Fruit fly (Drosophila melanogaster) whole organism, pupa: ENCODE measurements around the gene aru.

Experiments used
- CG14655 ChIP-seq: fragments of 200-800 bp; sonication (Bioruptor generic); optimal IDR thresholded peaks from 3 replicates; lab custom pipeline; 2017; ENCODE audit warnings: mild to moderate bottlenecking, missing biosample characterization, missing genetic modification reagents, missing genetic modification characterization
- CG32121 ChIP-seq: fragments of 200-800 bp; sonication (Bioruptor generic); IDR thresholded peaks from 2 replicates; pipeline ENCODE4 v1.3.6; 2022; ENCODE audit warnings: missing biosample characterization, missing genetic modification characterization
- CG8301 ChIP-seq: fragments of 200-800 bp; sonication (Bioruptor generic); optimal IDR thresholded peaks from 2 replicates; lab custom pipeline; 2018; ENCODE audit warnings: missing biosample characterization, mild to moderate bottlenecking, missing genetic modification characterization
- CG9948 ChIP-seq: fragments of 200-800 bp; sonication (Bioruptor generic); optimal IDR thresholded peaks from 2 replicates; lab custom pipeline; 2018; ENCODE audit warnings: missing biosample characterization, mild to moderate bottlenecking, missing genetic modification characterization, moderate library complexity
- D1 ChIP-seq: fragments of 200-800 bp; sonication (Bioruptor generic); optimal IDR thresholded peaks from 2 replicates; lab custom pipeline; 2018; ENCODE audit warnings: missing biosample characterization, mild to moderate bottlenecking, missing genetic modification characterization, moderate library complexity
- EcR ChIP-seq: fragments of 200-800 bp; sonication (Bioruptor generic); optimal IDR thresholded peaks from 3 replicates; lab custom pipeline; 2019; ENCODE audit warnings: missing biosample characterization, missing genetic modification characterization, mild to moderate bottlenecking, moderate library complexity, missing genetic modification reagents
- Pif1B ChIP-seq: fragments of 200-800 bp; sonication (Bioruptor generic); optimal IDR thresholded peaks from 3 replicates; lab custom pipeline; 2016; ENCODE audit warnings: missing biosample characterization, missing genetic modification characterization
- fd96Ca ChIP-seq: fragments of 200-800 bp; sonication (Bioruptor generic); IDR thresholded peaks from 3 replicates; pipeline ENCODE4 v1.3.6; 2022; ENCODE audit warnings: missing biosample characterization, missing genetic modification characterization
- rn ChIP-seq: fragments of 200-800 bp; sonication (Bioruptor generic); IDR thresholded peaks from 2 replicates; pipeline ENCODE4 v1.3.6; 2022; ENCODE audit warnings: missing biosample characterization, missing genetic modification characterization

DNA sequence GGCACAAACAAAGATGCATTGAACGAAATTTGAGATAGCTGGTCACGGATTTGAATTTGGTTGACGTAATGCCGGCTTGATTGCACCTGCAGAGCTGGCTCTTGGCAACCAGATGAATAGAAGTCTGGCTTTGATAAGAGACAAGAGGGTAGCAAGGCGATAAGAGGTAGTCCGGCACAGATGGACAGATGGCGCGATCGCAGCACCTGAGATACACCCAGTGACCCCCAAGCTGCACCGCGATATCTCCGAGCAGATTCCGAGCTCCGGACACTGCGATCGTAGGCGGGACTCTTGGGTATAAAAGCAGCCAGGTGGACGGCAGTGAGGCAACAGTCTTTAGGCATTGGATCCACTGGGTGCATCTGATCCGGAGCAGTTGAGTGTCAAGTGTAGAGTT, 30.2 kb upstream of the aru start, which contains the start of gene Lsp1beta:
- no peak for TF ChIP-seq fd96Ca (GFP tag; lab: Robert Waterston, UW)
- no peak for TF ChIP-seq CG32121
- no peak for TF ChIP-seq Pif1B
- no peak for TF ChIP-seq CG8301 (tag; lab: Kevin White, UChicago)
- TF ChIP-seq rn (GFP tag; lab: Robert Waterston, UW): no peak
- TF ChIP-seq CG9948 (tag; lab: Kevin White, UChicago): no peak
- no peak for TF ChIP-seq EcR (GFP tag; lab: Kevin White, UChicago)
- no peak for TF ChIP-seq D1 (tag; lab: Kevin White, UChicago)
- no peak for TF ChIP-seq CG14655 (GFP tag; lab: Kevin White, UChicago)
